Worm (Caenorhabditis elegans) whole organism, L4/young adult: ENCODE measurements around the gene srh-99.
"Not testable (repeated sequence)": the region's sequence is repeated elsewhere in the genome, so short reads cannot be mapped to it uniquely, and the experiment has no call there.

ENCODE experiments used
- W03F9.2 ChIP-seq: fragments of 150-350 bp; optimal IDR thresholded peaks from 2 replicates; lab custom pipeline; 2014; ENCODE audit warnings: missing biosample characterization, missing genetic modification characterization
- dao-5 ChIP-seq: sonication (generic microtip); optimal IDR thresholded peaks from 2 replicates; lab custom pipeline; 2016; ENCODE audit warnings: missing genotype, missing genetic modification characterization, moderate library complexity, missing compliant biosample characterization
- him-1 ChIP-seq: sonication (generic microtip); optimal IDR thresholded peaks from 2 replicates; lab custom pipeline; 2016; ENCODE audit warnings: missing genotype, missing genetic modification reagents, missing genetic modification characterization, missing compliant biosample characterization

The srh-99 gene

ce11 chrII:3716455-3716854, at the start of gene srh-99:
Gene srh-99, minus strand, starts transcription at chrII:3716555.
- no peak for TF ChIP-seq him-1 (tag; lab: Kevin White, UChicago)
- TF ChIP-seq dao-5 (tag; lab: Kevin White, UChicago): no peak
- no peak for TF ChIP-seq W03F9.2 (tag; lab: Kevin White, UChicago)

ce11 chrII:3764486-3764885, 48.1 kb upstream of the srh-99 start, which contains the start of gene srx-112:
Gene srx-112, minus strand, starts transcription at chrII:3764586.
- TF ChIP-seq W03F9.2 (tag; lab: Kevin White, UChicago): no peak
- no peak for TF ChIP-seq dao-5 (tag; lab: Kevin White, UChicago)
- no peak for TF ChIP-seq him-1 (tag; lab: Kevin White, UChicago)

ce11 chrII:3761599-3761998, 45.2 kb upstream of the srh-99 start, which contains the start of gene T24E12.6:
Gene T24E12.6, minus strand, starts transcription at chrII:3761699.
- not testable (repeated sequence) for TF ChIP-seq him-1, dao-5, W03F9.2 (tag; lab: Kevin White, UChicago)

- no peak for TF ChIP-seq dao-5 (tag; lab: Kevin White, UChicago)
- no peak for TF ChIP-seq W03F9.2 (tag; lab: Kevin White, UChicago)
- no peak for TF ChIP-seq him-1 (tag; lab: Kevin White, UChicago)
Measured at ce11 chrII:3759010-3759409, 42.7 kb upstream of the srh-99 start, which contains the start of gene T24E12.12. Gene T24E12.12, plus strand, starts transcription at chrII:3759290.

- TF ChIP-seq dao-5 (tag; lab: Kevin White, UChicago) (no peak), W03F9.2 (tag; lab: Kevin White, UChicago) (no peak), him-1 (tag; lab: Kevin White, UChicago) (no peak)
Measured at ce11 chrII:3757499-3757898, 41.1 kb upstream of the srh-99 start, which contains the start of gene srx-111. Gene srx-111, plus strand, starts transcription at chrII:3757799.

- TF ChIP-seq dao-5 (tag; lab: Kevin White, UChicago) (no peak), W03F9.2 (tag; lab: Kevin White, UChicago) (no peak), him-1 (tag; lab: Kevin White, UChicago) (no peak)
Measured at ce11 chrII:3753598-3753997, 37.2 kb upstream of the srh-99 start, which contains the start of gene rcd-1. Gene rcd-1, plus strand, starts transcription at chrII:3753898.

- TF ChIP-seq W03F9.2 (tag; lab: Kevin White, UChicago) (no peak), him-1 (tag; lab: Kevin White, UChicago) (no peak), dao-5 (tag; lab: Kevin White, UChicago) (no peak)
Measured at ce11 chrII:3752184-3752583, 35.8 kb upstream of the srh-99 start, which contains the start of gene sdz-11. Gene sdz-11, minus strand, starts transcription at chrII:3752284.

- TF ChIP-seq W03F9.2 (tag; lab: Kevin White, UChicago): no peak
- TF ChIP-seq dao-5 (tag; lab: Kevin White, UChicago): no peak
- TF ChIP-seq him-1 (tag; lab: Kevin White, UChicago): no peak
Measured at ce11 chrII:3750685-3751084, 34.3 kb upstream of the srh-99 start, which contains the start of gene fbxb-91. Gene fbxb-91, minus strand, starts transcription at chrII:3750785.

ce11 chrII:3748719-3749118, 32.4 kb upstream of the srh-99 start, which contains the start of gene fbxb-90:
Gene fbxb-90, minus strand, starts transcription at chrII:3748819.
- TF ChIP-seq W03F9.2 (tag; lab: Kevin White, UChicago) (no peak), dao-5 (tag; lab: Kevin White, UChicago) (no peak), him-1 (tag; lab: Kevin White, UChicago) (no peak)

ce11 chrII:3747405-3747804, 31.1 kb upstream of the srh-99 start, which contains the start of gene fbxb-92:
Gene fbxb-92, minus strand, starts transcription at chrII:3747505.
- TF ChIP-seq him-1 (tag; lab: Kevin White, UChicago) (no peak), W03F9.2 (tag; lab: Kevin White, UChicago) (no peak), dao-5 (tag; lab: Kevin White, UChicago) (no peak)

ce11 chrII:3743684-3744200, 27.4 kb upstream of the srh-99 start, which contains the start of gene nta-1:
Gene nta-1, minus strand, starts transcription at chrII:3743814.
- no peak for TF ChIP-seq dao-5 (tag; lab: Kevin White, UChicago)
- TF ChIP-seq him-1 (tag; lab: Kevin White, UChicago): no peak
- no peak for TF ChIP-seq W03F9.2 (tag; lab: Kevin White, UChicago)

- no peak for TF ChIP-seq W03F9.2 (tag; lab: Kevin White, UChicago)
- no peak for TF ChIP-seq dao-5 (tag; lab: Kevin White, UChicago)
- TF ChIP-seq him-1 (tag; lab: Kevin White, UChicago): no peak
Measured at ce11 chrII:3741584-3741983, 25.2 kb upstream of the srh-99 start, which contains the start of gene F12E12.1. Gene F12E12.1, plus strand, starts transcription at chrII:3741884.

ce11 chrII:3739647-3740046, 23.3 kb upstream of the srh-99 start, which contains the start of gene F12E12.2:
Gene F12E12.2, plus strand, starts transcription at chrII:3739947.
- TF ChIP-seq him-1 (tag; lab: Kevin White, UChicago) (no peak), W03F9.2 (tag; lab: Kevin White, UChicago) (no peak), dao-5 (tag; lab: Kevin White, UChicago) (no peak)
